Worm (Caenorhabditis elegans) whole organism, L1 larva: ENCODE results near the gene clec-170.
A peak's percentile ranks its signal among the peaks of the same experiment; 100 is the strongest.

Source experiments
- C16A3.4 ChIP-seq: fragments of 150-350 bp; optimal IDR thresholded peaks from 2 replicates; lab custom pipeline; 2014; ENCODE audit warnings: missing biosample characterization, missing genetic modification characterization
- F16B12.6 ChIP-seq: fragments of 150-350 bp; optimal IDR thresholded peaks from 2 replicates; lab custom pipeline; 2014; ENCODE audit warnings: missing biosample characterization, missing genetic modification characterization
- aha-1 ChIP-seq: fragments of 150-350 bp; optimal IDR thresholded peaks from 2 replicates; lab custom pipeline; 2014; ENCODE audit warnings: missing biosample characterization, missing genetic modification characterization
- aly-2 ChIP-seq: fragments of 150-350 bp; optimal IDR thresholded peaks from 2 replicates; lab custom pipeline; 2014; ENCODE audit warnings: missing biosample characterization, missing genetic modification characterization
- ama-1 ChIP-seq: fragments of 150-350 bp; optimal IDR thresholded peaks from 2 replicates; lab custom pipeline; 2014
- ceh-63 ChIP-seq: fragments of 200-800 bp; sonication (Bioruptor generic); optimal IDR thresholded peaks from 2 replicates; lab custom pipeline; 2018; ENCODE audit warnings: mild to moderate bottlenecking, missing genetic modification characterization, missing compliant biosample characterization
- dpl-1 ChIP-seq, 3 experiments: fragments of 150-350 bp in 2 of 3; sonication (generic microtip) in 1 of 3; optimal IDR thresholded peaks; 2 replicates each; lab custom pipeline; 2014 to 2017; ENCODE audit warnings: missing biosample characterization in 3 of 3, missing genetic modification characterization in 3 of 3, missing genetic modification reagents in 3 of 3
- dsc-1 ChIP-seq: sonication (generic microtip); optimal IDR thresholded peaks from 2 replicates; lab custom pipeline; 2016; ENCODE audit warnings: mild to moderate bottlenecking, missing genetic modification characterization, missing compliant biosample characterization
- efl-1 ChIP-seq, 4 experiments: fragments of 150-350 bp; optimal IDR thresholded peaks in 3 of 4; peaks in 1 of 4; 1 replicate in 1 of 4; 2 replicates in 3 of 4; lab custom pipeline; 2014; ENCODE audit warnings: missing biosample characterization in 2 of 4, missing genetic modification characterization in 2 of 4, missing genetic modification reagents in 2 of 4
- elt-2 ChIP-seq: sonication (generic microtip); optimal IDR thresholded peaks from 2 replicates; lab custom pipeline; 2016; ENCODE audit warnings: missing genetic modification characterization, mild to moderate bottlenecking, inconsistent platforms, missing compliant biosample characterization, missing genetic modification reagents
- fkh-4 ChIP-seq: sonication (generic microtip); optimal IDR thresholded peaks from 2 replicates; lab custom pipeline; 2016; ENCODE audit warnings: missing compliant biosample characterization, missing genetic modification characterization, borderline replicate concordance
- fos-1 ChIP-seq: fragments of 150-350 bp; optimal IDR thresholded peaks from 2 replicates; lab custom pipeline; 2014; ENCODE audit warnings: missing biosample characterization, missing genetic modification characterization
- grh-1 ChIP-seq: fragments of 200-800 bp; sonication (Bioruptor generic); IDR thresholded peaks from 2 replicates; pipeline ENCODE4 v1.3.6; 2022; ENCODE audit warnings: missing genetic modification reagents, missing genetic modification characterization, missing compliant biosample characterization
- jun-1 ChIP-seq: fragments of 150-350 bp; optimal IDR thresholded peaks from 2 replicates; lab custom pipeline; 2014; ENCODE audit warnings: missing biosample characterization, missing genetic modification reagents, missing genetic modification characterization
- lsy-2 ChIP-seq, 2 experiments: fragments of 150-350 bp; optimal IDR thresholded peaks; 2 replicates each; lab custom pipeline; 2014; ENCODE audit warnings: missing biosample characterization in 2 of 2, missing genetic modification characterization in 2 of 2
- mab-9 ChIP-seq: fragments of 200-800 bp; sonication (Bioruptor generic); IDR thresholded peaks from 2 replicates; pipeline ENCODE4 v1.3.6; 2022; ENCODE audit warnings: missing genetic modification reagents, missing genetic modification characterization, missing compliant biosample characterization
- mef-2 ChIP-seq: fragments of 150-350 bp; optimal IDR thresholded peaks from 2 replicates; lab custom pipeline; 2014; ENCODE audit warnings: missing biosample characterization, missing genetic modification characterization
- nhr-11 ChIP-seq: fragments of 150-350 bp; optimal IDR thresholded peaks from 2 replicates; lab custom pipeline; 2014; ENCODE audit warnings: missing biosample characterization, missing genetic modification characterization
- nhr-237 ChIP-seq: fragments of 150-350 bp; optimal IDR thresholded peaks from 2 replicates; lab custom pipeline; 2014; ENCODE audit warnings: missing biosample characterization, missing genetic modification characterization
- nhr-84 ChIP-seq: sonication (generic microtip); optimal IDR thresholded peaks from 2 replicates; lab custom pipeline; 2017; ENCODE audit warnings: missing biosample characterization, missing genetic modification characterization
- nhr-85 ChIP-seq: sonication (generic microtip); peaks from one replicate; lab custom pipeline; 2016; ENCODE audit warnings: missing genetic modification characterization, inconsistent platforms, missing compliant biosample characterization
- pag-3 ChIP-seq: sonication (generic microtip); optimal IDR thresholded peaks from 2 replicates; lab custom pipeline; 2017; ENCODE audit warnings: missing genetic modification characterization, mild to moderate bottlenecking, missing compliant biosample characterization, antibody characterized with exemption, borderline replicate concordance; ENCODE audit not compliant: insufficient read depth
- pqm-1 ChIP-seq: sonication (generic microtip); optimal IDR thresholded peaks from 3 replicates; lab custom pipeline; 2017; ENCODE audit warnings: missing biosample characterization, missing genetic modification characterization
- sptf-1 ChIP-seq: fragments of 150-350 bp; optimal IDR thresholded peaks from 2 replicates; lab custom pipeline; 2014; ENCODE audit warnings: missing biosample characterization, missing genetic modification characterization
- sup-37 ChIP-seq: fragments of 200-800 bp; sonication (Bioruptor generic); optimal IDR thresholded peaks from 2 replicates; lab custom pipeline; 2018; ENCODE audit warnings: mild to moderate bottlenecking, missing genetic modification characterization, missing compliant biosample characterization
- swsn-7 ChIP-seq: sonication (generic microtip); optimal IDR thresholded peaks from 2 replicates; lab custom pipeline; 2016; ENCODE audit warnings: missing genetic modification characterization, missing compliant biosample characterization
- tbx-2 ChIP-seq: sonication (generic microtip); optimal IDR thresholded peaks from 2 replicates; lab custom pipeline; 2016; ENCODE audit warnings: missing genetic modification characterization, missing compliant biosample characterization
- unc-62 ChIP-seq: fragments of 150-350 bp; optimal IDR thresholded peaks from 2 replicates; lab custom pipeline; 2014; ENCODE audit warnings: missing biosample characterization, missing genetic modification reagents, missing genetic modification characterization
- xbp-1 ChIP-seq: sonication (generic microtip); optimal IDR thresholded peaks from 2 replicates; lab custom pipeline; 2016; ENCODE audit warnings: missing genetic modification characterization, missing compliant biosample characterization

Gene clec-170

DNA sequence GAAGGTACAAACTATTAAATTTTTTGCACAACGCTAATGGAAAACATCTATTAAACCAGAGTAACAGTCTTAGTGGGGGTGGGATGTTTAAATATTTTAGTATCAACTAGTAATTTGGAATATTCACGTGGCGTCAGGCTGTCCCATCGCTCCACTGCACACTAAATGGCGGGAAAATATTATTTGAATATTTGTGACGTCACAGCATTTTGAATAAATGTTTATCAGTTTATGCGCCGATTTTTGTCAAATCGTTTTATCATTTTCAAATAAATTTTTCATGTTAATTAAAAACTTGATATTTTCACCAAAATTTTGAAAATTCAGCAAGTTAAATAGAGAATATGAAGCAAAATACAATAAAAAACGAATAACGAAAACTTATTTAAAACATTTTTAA is 23.4 kb upstream of the clec-170 start, which contains the start of gene F38A1.15:
Gene F38A1.15, minus strand, starts transcription at position 101 of the 400 bp plus-strand sequence.
- TF ChIP-seq nhr-237 (tag; lab: Kevin White, UChicago) = no peak
- no peak for TF ChIP-seq lsy-2 (tag; optimal IDR thresholded peaks at IDR 0.05; lab: Kevin White, UChicago)
- TF ChIP-seq tbx-2 (tag; lab: Kevin White, UChicago) = no peak
- TF ChIP-seq nhr-11 (tag; lab: Kevin White, UChicago) = no peak
- no peak for TF ChIP-seq mab-9 (GFP tag; lab: Robert Waterston, UW)
- no peak for TF ChIP-seq C16A3.4 (tag; lab: Kevin White, UChicago)

DNA sequence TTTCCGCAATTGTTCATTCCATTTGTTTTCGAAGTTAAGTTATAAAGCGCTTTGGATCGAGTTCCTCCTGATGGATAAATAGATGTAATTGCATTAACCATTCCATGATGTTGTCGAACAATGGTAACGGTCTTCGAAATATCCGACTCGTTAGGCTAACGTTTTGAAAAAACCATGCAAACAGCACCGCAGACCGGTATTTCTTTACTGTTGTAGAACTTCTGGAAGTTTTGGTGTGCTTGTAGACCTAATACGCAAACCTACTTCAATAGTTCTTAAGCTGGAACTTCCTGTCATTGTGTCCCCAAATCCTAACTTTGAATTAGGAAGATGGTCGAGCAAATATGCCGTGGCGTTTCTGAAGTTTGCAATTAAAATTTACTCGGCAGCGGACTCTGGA is 21.4 kb upstream of the clec-170 start, which contains the start of gene F38A1.9:
Gene F38A1.9, minus strand, starts transcription at position 101 of the 400 bp plus-strand sequence.
- TF ChIP-seq efl-1 (optimal IDR thresholded peaks at IDR 0.05; lab: Kevin White, UChicago) (no peak), efl-1 (GFP tag; optimal IDR thresholded peaks at IDR 0.05 in 1 of 2; lab: Kevin White, UChicago) (peak in 1 of 2 experiments; percentile 65), sptf-1 (no peak), fkh-4 (tag; lab: Kevin White, UChicago) (no peak), sup-37 (GFP tag; lab: Kevin White, UChicago) (no peak)

DNA sequence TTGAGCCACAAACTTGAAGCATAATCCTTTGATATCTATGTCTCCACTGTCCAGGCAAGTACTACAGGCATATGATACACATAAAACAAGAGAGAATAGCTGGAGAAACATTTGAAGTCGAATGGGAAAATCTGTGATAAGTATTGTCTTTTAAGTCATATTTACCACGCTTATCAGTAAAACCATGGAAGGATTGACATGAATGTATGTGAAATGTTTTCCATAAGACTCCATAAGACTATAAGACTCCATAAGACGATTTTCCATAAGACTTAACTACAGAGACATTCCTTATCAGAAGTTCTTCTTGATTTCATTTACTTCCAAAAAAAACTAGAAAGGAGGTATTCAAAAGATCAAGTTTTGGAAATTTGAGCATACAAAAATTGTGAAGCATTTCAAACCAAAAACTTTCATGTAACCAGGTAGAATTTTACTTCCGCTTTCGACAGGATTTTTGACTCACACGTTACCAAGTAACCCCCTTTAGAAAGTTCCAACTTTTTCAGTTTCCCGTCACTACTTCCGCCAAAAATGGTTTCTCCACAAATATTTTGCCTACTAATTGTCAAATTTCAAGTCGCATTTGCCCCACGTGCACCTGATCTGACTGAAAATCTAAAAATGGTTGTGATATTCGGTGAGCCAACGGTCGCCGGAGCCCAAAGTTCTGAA is 19.8 kb upstream of the clec-170 start, which contains the start of the genes clec-165 and F38A1.11:
Gene clec-165, minus strand, starts transcription at position 125 of the 675 bp plus-strand sequence.
Gene F38A1.11, plus strand, starts transcription at position 625 of the 675 bp plus-strand sequence.
- peak; percentile 84 for TF ChIP-seq elt-2 (tag; lab: Kevin White, UChicago)
- TF ChIP-seq aha-1 (tag; lab: Kevin White, UChicago) = no peak

DNA sequence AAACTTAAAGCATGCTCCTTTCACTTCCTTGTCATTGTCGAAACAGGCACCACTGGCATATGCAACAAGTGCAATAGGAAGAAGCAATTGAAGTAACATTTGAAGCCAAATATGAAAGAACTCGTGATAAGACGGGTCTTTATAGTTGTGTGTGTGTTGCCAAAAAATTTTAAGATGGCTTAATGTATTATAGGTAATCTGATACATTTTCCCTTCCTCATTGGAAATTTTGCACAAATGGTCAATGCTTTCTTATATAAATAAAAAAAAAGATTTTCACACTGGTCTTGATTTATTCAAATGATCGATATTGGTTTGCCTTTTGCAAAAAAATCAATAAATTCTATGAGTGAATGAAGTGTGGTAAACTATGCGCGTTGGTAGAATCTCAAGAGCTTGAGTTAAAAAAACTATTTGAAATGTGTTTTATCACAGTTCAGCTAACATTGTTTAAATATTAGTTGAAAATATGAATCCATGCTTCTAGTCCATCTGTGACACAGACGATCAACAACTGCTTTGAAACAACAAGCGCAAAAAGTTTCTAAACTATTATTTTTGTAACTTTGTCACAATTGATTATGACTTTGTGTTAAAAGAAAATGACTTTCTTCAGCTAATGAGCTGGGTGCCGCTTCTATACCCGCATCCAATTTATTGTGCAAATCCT is 15.3 kb upstream of the clec-170 start, which contains the start of the genes clec-166 and F38A1.6:
Gene clec-166, minus strand, starts transcription at position 101 of the 670 bp plus-strand sequence.
Gene F38A1.6, plus strand, starts transcription at position 620 of the 670 bp plus-strand sequence.
- TF ChIP-seq F16B12.6 (tag; lab: Kevin White, UChicago) = no peak
- no peak for TF ChIP-seq aly-2 (tag; lab: Kevin White, UChicago)
- TF ChIP-seq mef-2 (tag; lab: Kevin White, UChicago) = no peak
- no peak for TF ChIP-seq unc-62
- TF ChIP-seq efl-1 (optimal IDR thresholded peaks at IDR 0.05; lab: Kevin White, UChicago) = no peak
- peak in 1 of 2 experiments; percentile 75 for TF ChIP-seq efl-1 (GFP tag; optimal IDR thresholded peaks at IDR 0.05 in 1 of 2; lab: Kevin White, UChicago)
- TF ChIP-seq fos-1 (tag; lab: Kevin White, UChicago) = no peak
- no peak for TF ChIP-seq swsn-7 (tag; lab: Kevin White, UChicago)

DNA sequence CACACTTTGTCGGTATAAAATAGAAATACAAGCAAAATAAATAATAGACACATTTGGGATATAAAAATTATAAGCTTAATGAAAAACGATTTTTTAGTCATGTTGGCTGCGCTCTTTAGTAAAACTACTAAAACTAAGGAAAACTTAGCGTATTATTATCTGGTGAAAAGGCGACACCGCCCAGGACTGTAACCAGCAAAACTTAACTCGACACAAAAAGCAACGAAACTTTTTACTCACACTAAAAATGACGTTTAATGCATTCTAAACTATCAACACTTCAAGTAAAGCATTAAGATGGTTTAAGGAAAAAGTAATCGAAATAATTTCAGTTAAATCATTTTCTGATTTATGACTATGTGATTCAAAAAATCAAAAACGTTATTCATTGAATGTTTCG is 11.0 kb upstream of the clec-170 start, which contains the start of gene clec-167:
Gene clec-167, minus strand, starts transcription at position 101 of the 400 bp plus-strand sequence.
- TF ChIP-seq nhr-237 (tag; lab: Kevin White, UChicago) (no peak), nhr-84 (no peak), pqm-1 (tag; lab: Kevin White, UChicago) (no peak), ama-1 (lab: Kevin White, UChicago) (no peak), dsc-1 (no peak), pag-3 (tag; lab: Kevin White, UChicago) (no peak), xbp-1 (tag; lab: Kevin White, UChicago) (no peak), fos-1 (tag; lab: Kevin White, UChicago) (no peak), jun-1 (tag; lab: Kevin White, UChicago) (no peak), ceh-63 (GFP tag; lab: Kevin White, UChicago) (no peak), grh-1 (GFP tag; lab: Robert Waterston, UW) (no peak), dpl-1 (GFP tag; optimal IDR thresholded peaks at IDR 0.05; lab: Kevin White, UChicago) (no peak), nhr-85 (tag; lab: Kevin White, UChicago) (no peak)
